Fruit fly (Drosophila melanogaster) whole organism, embryonic: ENCODE results near the gene Duba.

ENCODE experiments used
- Ada2b ChIP-seq: fragments of 200-800 bp; sonication (Bioruptor generic); IDR thresholded peaks from 2 replicates; pipeline ENCODE4 v1.3.6; 2022; ENCODE audit warnings: missing biosample characterization, missing genetic modification characterization
- Aef1 ChIP-seq: fragments of 200-800 bp; sonication (Bioruptor generic); IDR thresholded peaks from 3 replicates; pipeline ENCODE4 v1.3.6; 2022; ENCODE audit warnings: missing biosample characterization, missing genetic modification characterization
- B-H2 ChIP-seq: fragments of 200-800 bp; sonication (Bioruptor generic); optimal IDR thresholded peaks from 2 replicates; lab custom pipeline; 2018; ENCODE audit warnings: missing biosample characterization, mild to moderate bottlenecking, missing genetic modification characterization
- Bdp1 ChIP-seq: fragments of 200-800 bp; sonication (Bioruptor generic); optimal IDR thresholded peaks from 3 replicates; lab custom pipeline; 2016; ENCODE audit warnings: missing biosample characterization, missing genetic modification characterization
- CG10431 ChIP-seq: fragments of 200-800 bp; sonication (Bioruptor generic); optimal IDR thresholded peaks from 3 replicates; lab custom pipeline; 2018; ENCODE audit warnings: missing biosample characterization, mild to moderate bottlenecking, missing genetic modification characterization
- CG10565 ChIP-seq: fragments of 200-800 bp; sonication (Bioruptor generic); optimal IDR thresholded peaks from 3 replicates; lab custom pipeline; 2016; ENCODE audit warnings: missing biosample characterization, mild to moderate bottlenecking, missing genetic modification characterization
- CG10654 ChIP-seq: fragments of 200-800 bp; sonication (Bioruptor generic); optimal IDR thresholded peaks from 2 replicates; lab custom pipeline; 2016; ENCODE audit warnings: missing biosample characterization, missing genetic modification characterization
- CG11560 ChIP-seq: fragments of 200-800 bp; sonication (Bioruptor generic); IDR thresholded peaks from 3 replicates; pipeline ENCODE4 v1.3.6; 2022; ENCODE audit warnings: missing biosample characterization, missing genetic modification characterization
- CG13287 ChIP-seq: fragments of 200-800 bp; sonication (Bioruptor generic); IDR thresholded peaks from 2 replicates; pipeline ENCODE4 v1.3.6; 2022; ENCODE audit warnings: missing biosample characterization, missing genetic modification characterization; ENCODE audit not compliant: partially characterized antibody
- CG13424 ChIP-seq: fragments of 200-800 bp; sonication (Bioruptor generic); optimal IDR thresholded peaks from 2 replicates; lab custom pipeline; 2019; ENCODE audit warnings: missing biosample characterization, mild to moderate bottlenecking, missing genetic modification characterization, moderate library complexity
- CG14710 ChIP-seq: fragments of 200-800 bp; sonication (Bioruptor generic); optimal IDR thresholded peaks from 3 replicates; lab custom pipeline; 2019; ENCODE audit warnings: missing biosample characterization, mild to moderate bottlenecking, missing genetic modification characterization, moderate library complexity
- CG17328 ChIP-seq: fragments of 200-800 bp; sonication (Bioruptor generic); IDR thresholded peaks from 2 replicates; pipeline ENCODE4 v1.3.6; 2022; ENCODE audit warnings: missing biosample characterization, missing genetic modification characterization
- CG34422 ChIP-seq: fragments of 200-800 bp; sonication (Bioruptor generic); IDR thresholded peaks from 3 replicates; pipeline ENCODE4 v1.3.6; 2022; ENCODE audit warnings: missing biosample characterization, missing genetic modification characterization
- CG4854 ChIP-seq: fragments of 200-800 bp; sonication (Bioruptor generic); optimal IDR thresholded peaks from 2 replicates; lab custom pipeline; 2016; ENCODE audit warnings: missing biosample characterization, missing genetic modification characterization, inconsistent platforms
- CG6689 ChIP-seq: fragments of 200-800 bp; sonication (Bioruptor generic); IDR thresholded peaks from 2 replicates; pipeline ENCODE4 v1.3.6; 2022; ENCODE audit warnings: missing biosample characterization, missing genetic modification characterization
- CG7372 ChIP-seq: fragments of 200-800 bp; sonication (Bioruptor generic); IDR thresholded peaks from 2 replicates; pipeline ENCODE4 v1.3.6; 2022; ENCODE audit warnings: missing biosample characterization, missing genetic modification characterization
- CG7928 ChIP-seq: fragments of 200-800 bp; sonication (Bioruptor generic); optimal IDR thresholded peaks from 2 replicates; lab custom pipeline; 2017; ENCODE audit warnings: missing biosample characterization, mild to moderate bottlenecking, missing genetic modification characterization
- CG9817 ChIP-seq: fragments of 200-800 bp; sonication (Bioruptor generic); optimal IDR thresholded peaks from 2 replicates; lab custom pipeline; 2018; ENCODE audit warnings: missing biosample characterization, mild to moderate bottlenecking, missing genetic modification characterization, moderate library complexity
- CG9932 ChIP-seq: fragments of 200-800 bp; sonication (Bioruptor generic); IDR thresholded peaks from 2 replicates; pipeline ENCODE4 v1.3.6; 2022; ENCODE audit warnings: missing biosample characterization, missing genetic modification characterization
- D19A ChIP-seq: fragments of 200-800 bp; optimal IDR thresholded peaks from 3 replicates; lab custom pipeline; 2019; ENCODE audit warnings: missing biosample characterization, mild to moderate bottlenecking, missing genetic modification characterization, moderate library complexity
- Deaf1 ChIP-seq: fragments of 200-800 bp; optimal IDR thresholded peaks from 3 replicates; lab custom pipeline; 2019; ENCODE audit warnings: missing biosample characterization, mild to moderate bottlenecking, missing genetic modification characterization, moderate library complexity
- Dip3 ChIP-seq: fragments of 200-800 bp; sonication (Bioruptor generic); optimal IDR thresholded peaks from 3 replicates; lab custom pipeline; 2016; ENCODE audit warnings: missing biosample characterization, missing genetic modification characterization
- HHEX ChIP-seq: fragments of 200-800 bp; sonication (Bioruptor generic); optimal IDR thresholded peaks from 3 replicates; lab custom pipeline; 2017; ENCODE audit warnings: missing biosample characterization, mild to moderate bottlenecking, missing genetic modification characterization, missing genetic modification reagents
- Lpt ChIP-seq: fragments of >200 bp; optimal IDR thresholded peaks from 2 replicates; lab custom pipeline; 2018; ENCODE audit warnings: missing biosample characterization, missing genetic modification characterization
- Mad ChIP-seq: fragments of 200-800 bp; sonication (Bioruptor generic); optimal IDR thresholded peaks from 2 replicates; lab custom pipeline; 2016; ENCODE audit warnings: missing biosample characterization, missing genetic modification characterization
- Neu2 ChIP-seq: fragments of 200-800 bp; sonication (Bioruptor generic); optimal IDR thresholded peaks from 3 replicates; lab custom pipeline; 2016; ENCODE audit warnings: missing biosample characterization, missing genetic modification characterization, borderline replicate concordance
- NfI ChIP-seq: fragments of 200-800 bp; sonication (Bioruptor generic); optimal IDR thresholded peaks from 3 replicates; lab custom pipeline; 2018; ENCODE audit warnings: missing biosample characterization, mild to moderate bottlenecking, missing genetic modification characterization, moderate library complexity
- Optix ChIP-seq: fragments of 200-800 bp; sonication (Bioruptor generic); IDR thresholded peaks from 3 replicates; pipeline ENCODE4 v1.3.6; 2022; ENCODE audit warnings: missing biosample characterization, missing genetic modification characterization
- Xrp1 ChIP-seq: fragments of 200-800 bp; sonication (Bioruptor generic); IDR thresholded peaks from 2 replicates; pipeline ENCODE4 v1.3.6; 2022; ENCODE audit warnings: missing biosample characterization, missing genetic modification characterization
- caup ChIP-seq: fragments of 200-800 bp; sonication (Bioruptor generic); optimal IDR thresholded peaks from 3 replicates; lab custom pipeline; 2017; ENCODE audit warnings: missing biosample characterization, mild to moderate bottlenecking, missing genetic modification characterization, moderate library complexity; ENCODE audit not compliant: severe bottlenecking
- crol ChIP-seq: fragments of 200-800 bp; sonication (Bioruptor generic); IDR thresholded peaks from 2 replicates; pipeline ENCODE4 v1.3.6; 2022; ENCODE audit warnings: missing biosample characterization, missing genetic modification characterization
- dpn ChIP-seq, 2 experiments: fragments of 200-800 bp; sonication (Bioruptor generic); optimal IDR thresholded peaks; 3 replicates each; lab custom pipeline; 2016; ENCODE audit warnings: missing biosample characterization in 2 of 2, missing genetic modification characterization in 2 of 2
- ftz-f1 ChIP-seq: fragments of 200-800 bp; sonication (Bioruptor generic); optimal IDR thresholded peaks from 2 replicates; lab custom pipeline; 2016; ENCODE audit warnings: missing biosample characterization, missing genetic modification characterization
- gce ChIP-seq: fragments of 200-800 bp; sonication (Bioruptor generic); IDR thresholded peaks from 3 replicates; pipeline ENCODE4 v1.3.6; 2022; ENCODE audit warnings: missing biosample characterization, missing genetic modification characterization
- grau ChIP-seq: fragments of 200-800 bp; optimal IDR thresholded peaks from 3 replicates; lab custom pipeline; 2019; ENCODE audit warnings: missing biosample characterization, mild to moderate bottlenecking, missing genetic modification characterization, moderate library complexity
- grn ChIP-seq: fragments of 200-800 bp; sonication (Bioruptor generic); optimal IDR thresholded peaks from 3 replicates; lab custom pipeline; 2017; ENCODE audit warnings: missing biosample characterization, missing genetic modification characterization
- inv ChIP-seq: fragments of 200-800 bp; sonication (Bioruptor generic); IDR thresholded peaks from 2 replicates; pipeline ENCODE4 v1.3.6; 2022; ENCODE audit warnings: missing biosample characterization, missing genetic modification characterization; ENCODE audit not compliant: partially characterized antibody
- jing ChIP-seq: fragments of 200-800 bp; sonication (Bioruptor generic); optimal IDR thresholded peaks from 2 replicates; lab custom pipeline; 2018; ENCODE audit warnings: missing biosample characterization, mild to moderate bottlenecking, missing genetic modification characterization
- nerfin-1 ChIP-seq: fragments of 200-800 bp; sonication (Bioruptor generic); optimal IDR thresholded peaks from 3 replicates; lab custom pipeline; 2019; ENCODE audit warnings: missing biosample characterization, mild to moderate bottlenecking, missing genetic modification characterization, moderate library complexity
- pita ChIP-seq: fragments of 200-800 bp; sonication (Bioruptor generic); optimal IDR thresholded peaks from 2 replicates; lab custom pipeline; 2017; ENCODE audit warnings: missing biosample characterization, mild to moderate bottlenecking, missing genetic modification characterization
- prd ChIP-seq, 3 experiments: fragments of >200 bp in 2 of 3; fragments of 200-800 bp in 1 of 3; sonication (Bioruptor generic) in 1 of 3; optimal IDR thresholded peaks in 2 of 3; IDR thresholded peaks in 1 of 3; 2 replicates in 2 of 3; 3 replicates in 1 of 3; pipeline versions ENCODE4 v1.3.6 to Lab custom; 2017 to 2022; ENCODE audit warnings: missing biosample characterization in 1 of 3, missing genetic modification characterization in 1 of 3
- scrt ChIP-seq: fragments of 200-800 bp; sonication (Bioruptor generic); optimal IDR thresholded peaks from 2 replicates; lab custom pipeline; 2018; ENCODE audit warnings: missing biosample characterization, mild to moderate bottlenecking, missing genetic modification characterization, moderate library complexity
- sd ChIP-seq: fragments of 200-800 bp; sonication (Bioruptor generic); optimal IDR thresholded peaks from 3 replicates; lab custom pipeline; 2018; ENCODE audit warnings: missing biosample characterization, mild to moderate bottlenecking, missing genetic modification characterization, moderate library complexity
- sima ChIP-seq: fragments of 200-800 bp; sonication (Bioruptor generic); optimal IDR thresholded peaks from 2 replicates; lab custom pipeline; 2016; ENCODE audit warnings: missing biosample characterization, missing genetic modification characterization
- sr ChIP-seq: fragments of 200-800 bp; sonication (Bioruptor generic); IDR thresholded peaks from 3 replicates; pipeline ENCODE4 v1.3.6; 2022; ENCODE audit warnings: missing biosample characterization, missing genetic modification characterization
- ssp ChIP-seq: fragments of 200-800 bp; sonication (Bioruptor generic); IDR thresholded peaks from 2 replicates; pipeline ENCODE4 v1.3.6; 2022; ENCODE audit warnings: missing biosample characterization, missing genetic modification characterization
- stc ChIP-seq: fragments of 200-800 bp; sonication (Bioruptor generic); IDR thresholded peaks from 2 replicates; pipeline ENCODE4 v1.3.6; 2022; ENCODE audit warnings: missing biosample characterization, missing genetic modification characterization
- yki ChIP-seq: fragments of >200 bp; optimal IDR thresholded peaks from 3 replicates; lab custom pipeline; 2018
- z ChIP-seq: fragments of 200-800 bp; sonication (Bioruptor generic); IDR thresholded peaks from 3 replicates; pipeline ENCODE4 v1.3.6; 2022; ENCODE audit warnings: missing biosample characterization, missing genetic modification characterization

The Duba gene

DNA sequence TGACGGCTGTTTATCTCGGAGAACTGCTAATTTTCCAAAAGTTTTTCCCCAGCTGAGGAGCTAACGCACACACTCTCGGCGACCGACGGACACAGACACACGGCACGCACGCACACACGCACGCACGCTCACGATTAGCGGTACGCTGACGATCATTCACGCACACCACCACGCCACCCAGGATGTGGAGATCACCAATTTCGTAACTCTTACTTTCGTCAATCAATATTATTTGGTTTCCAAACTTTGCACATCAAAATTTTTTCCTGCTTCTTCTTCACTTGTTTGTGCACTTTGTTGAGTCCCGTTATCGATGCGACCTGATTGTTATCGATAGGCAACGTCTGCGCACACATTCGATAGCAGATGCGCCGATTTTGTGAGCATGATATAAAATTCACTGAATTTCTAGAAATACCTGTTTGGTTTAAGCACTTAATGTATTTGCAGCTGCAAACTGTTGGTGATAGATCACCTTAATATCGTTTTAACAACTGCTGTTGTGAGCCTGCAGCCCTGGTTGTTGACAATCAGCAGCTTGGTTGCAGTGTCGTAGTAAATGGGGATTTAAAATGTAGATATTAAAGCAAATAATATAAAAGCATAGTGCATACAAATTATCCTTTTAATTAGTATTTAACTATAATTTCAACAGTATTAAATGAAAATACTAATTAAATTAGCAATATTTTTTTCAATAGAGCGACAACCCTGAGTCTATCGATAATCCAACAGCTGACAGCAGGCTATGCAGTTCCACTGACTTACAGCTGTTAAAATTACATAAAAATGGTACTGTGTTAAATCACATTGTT is 47.1 kb downstream of the Duba start, which contains the start of the genes CG7394 and Mob2 (continued):
- TF ChIP-seq sd (tag; lab: Kevin White, UChicago), result peak; percentile 58
- peak; percentile 96 for TF ChIP-seq CG9932 (GFP tag; lab: Robert Waterston, UW)
- no peak for TF ChIP-seq ftz-f1 (GFP tag; lab: Kevin White, UChicago)
- peak; percentile 89 for TF ChIP-seq Dip3 (GFP tag; lab: Kevin White, UChicago)
- TF ChIP-seq Aef1 (GFP tag; lab: Robert Waterston, UW), result peak; percentile 90
- peak; percentile 81 for TF ChIP-seq gce (GFP tag; lab: Robert Waterston, UW)
- peak; percentile 92 for TF ChIP-seq CG17328 (GFP tag; lab: Robert Waterston, UW)
- peak; percentile 77 for TF ChIP-seq ssp (GFP tag; lab: Robert Waterston, UW)
- TF ChIP-seq CG11560 (tag; lab: Robert Waterston, UW), result peak; percentile 82; the same call in 2 of the 3 replicates
- TF ChIP-seq prd (optimal IDR thresholded peaks at IDR 0.05; lab: Kevin White, UChicago), result no peak
- TF ChIP-seq prd (GFP tag; IDR thresholded peaks at IDR 0.05; lab: Robert Waterston, UW), result peak; percentile 92
- peak; percentile 79 for TF ChIP-seq inv (GFP tag; lab: Robert Waterston, UW)
- TF ChIP-seq Mad (GFP tag; lab: Kevin White, UChicago), result peak; percentile 84
- peak; percentile 80 for TF ChIP-seq Bdp1 (GFP tag; lab: Kevin White, UChicago)
- TF ChIP-seq z (GFP tag; lab: Robert Waterston, UW), result peak; percentile 62; the same call in 2 of the 3 replicates
- TF ChIP-seq sr (GFP tag; lab: Robert Waterston, UW), result peak; percentile 51; the same call in 1 of the 3 replicates
- no peak for TF ChIP-seq Lpt (GFP tag; lab: Kevin White, UChicago)
- TF ChIP-seq jing (GFP tag; lab: Kevin White, UChicago), result peak; percentile 75
- no peak for TF ChIP-seq pita (GFP tag; lab: Kevin White, UChicago)
- TF ChIP-seq grn, result peak; percentile 61
- peak; percentile 80 for TF ChIP-seq HHEX (GFP tag; lab: Kevin White, UChicago)
- peak; percentile 67 for TF ChIP-seq Deaf1 (tag; lab: Kevin White, UChicago)
- no peak for TF ChIP-seq yki (lab: Kevin White, UChicago)
- TF ChIP-seq Neu2 (GFP tag; lab: Kevin White, UChicago), result peak; percentile 60
- TF ChIP-seq grau (tag; lab: Kevin White, UChicago), result peak; percentile 90
- TF ChIP-seq CG6689, result peak; percentile 90
- peak; percentile 84 for TF ChIP-seq CG9817 (tag; lab: Kevin White, UChicago)
- TF ChIP-seq Xrp1, result peak; percentile 93
- no peak for TF ChIP-seq CG10565
- peak; percentile 86 for TF ChIP-seq B-H2
- TF ChIP-seq CG34422 (GFP tag; lab: Robert Waterston, UW), result peak; percentile 81
- peak; percentile 42 for TF ChIP-seq sima
- TF ChIP-seq crol (GFP tag; lab: Robert Waterston, UW), result no peak; the same call in 1 of the 2 replicates
- TF ChIP-seq CG13424 (tag; lab: Kevin White, UChicago), result peak; percentile 93
- TF ChIP-seq dpn (GFP tag; optimal IDR thresholded peaks at IDR 0.05; lab: Kevin White, UChicago), result peak; percentile 84 to 93
- peak; percentile 64 for TF ChIP-seq scrt (GFP tag; lab: Kevin White, UChicago)
- TF ChIP-seq CG7928 (GFP tag; lab: Kevin White, UChicago), result peak; percentile 94
- peak; percentile 87 for TF ChIP-seq CG4854
- TF ChIP-seq CG10654, result peak; percentile 90
- peak; percentile 69 for TF ChIP-seq D19A (tag; lab: Kevin White, UChicago)
- peak; percentile 83 for TF ChIP-seq caup (GFP tag; lab: Kevin White, UChicago)
- peak; percentile 44 for TF ChIP-seq CG10431 (GFP tag; lab: Kevin White, UChicago)
- peak; percentile 88 for TF ChIP-seq Ada2b (GFP tag; lab: Robert Waterston, UW)
- peak; percentile 90 for TF ChIP-seq CG7372 (GFP tag; lab: Robert Waterston, UW)
- peak; percentile 75 for TF ChIP-seq Optix
- TF ChIP-seq nerfin-1 (tag; lab: Kevin White, UChicago), result peak; percentile 73
- TF ChIP-seq CG14710 (tag; lab: Kevin White, UChicago), result peak; percentile 92
- peak; percentile 83 for TF ChIP-seq NfI (GFP tag; lab: Kevin White, UChicago)
- peak; percentile 85 for TF ChIP-seq stc (GFP tag; lab: Robert Waterston, UW)
- peak; percentile 92 for TF ChIP-seq CG13287 (GFP tag; lab: Robert Waterston, UW)
